Fruit fly (Drosophila melanogaster): Measurements from ENCODE around the gene geko.

dm6 chr3L:18186779-18187178, 47.6 kb downstream of the geko start:
- TF ChIP-seq CG8478 (optimal IDR thresholded peaks at IDR 0.05) (no peak), CTCF (optimal IDR thresholded peaks at IDR 0.05) (no peak)
